Worm (Caenorhabditis elegans): ENCODE measurements around the gene srt-67.

- TF ChIP-seq dao-5 (tag; optimal IDR thresholded peaks at IDR 0.05) (no peak), him-1 (tag; optimal IDR thresholded peaks at IDR 0.05) (no peak)
These were observed 43.6 kb downstream of the srt-67 start for ce11 chrV:5213674-5214073.

Measured in whole organism, L4/young adult.